Fruit fly (Drosophila melanogaster) S2 (cell line): Measurements from ENCODE around the gene Cap-D3.

ENCODE experiments used
- CG8478 ChIP-seq: fragments of >200 bp; optimal IDR thresholded peaks from 2 replicates; lab custom pipeline; 2018
- CTCF ChIP-seq, 2 experiments: fragments of >200 bp; optimal IDR thresholded peaks; 2 replicates each; lab custom pipeline; 2018

DNA sequence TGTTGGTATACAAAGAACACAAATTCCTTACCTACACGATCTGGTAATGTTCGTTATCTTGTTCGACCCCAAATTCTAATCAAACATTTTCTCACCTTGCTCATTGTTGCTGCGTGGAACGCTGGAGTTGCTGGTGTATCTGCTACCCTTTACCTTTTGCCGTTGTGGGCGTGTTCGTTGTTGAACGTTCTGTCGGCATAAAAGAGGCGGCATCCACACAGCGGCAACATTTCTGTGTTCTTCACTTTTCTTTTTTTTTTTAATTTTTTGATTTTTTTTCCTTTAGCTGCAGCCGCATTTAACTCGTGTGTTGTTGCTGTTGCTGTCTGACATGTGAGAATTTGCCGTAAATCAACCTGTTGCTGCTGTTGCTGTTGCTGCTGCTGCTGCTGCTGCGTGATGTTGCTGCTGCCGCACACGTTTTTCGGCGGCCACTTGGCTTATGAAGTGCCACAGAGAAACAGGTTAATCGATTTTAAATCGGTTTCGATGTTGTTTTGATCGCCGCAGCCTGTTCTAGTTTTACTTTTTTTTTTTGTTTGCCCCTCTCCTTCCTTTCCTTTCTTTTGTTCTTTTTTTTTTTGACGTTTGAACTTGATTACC lies 35.8 kb upstream of the Cap-D3 start:
- TF ChIP-seq CTCF (optimal IDR thresholded peaks at IDR 0.05; lab: Kevin White, UChicago) (no peak), CG8478 (lab: Kevin White, UChicago) (no peak)
